Worm (Caenorhabditis elegans) whole organism, young adult: Measurements from ENCODE around the gene snr-5.
A peak's percentile ranks its signal among the peaks of the same experiment; 100 is the strongest.

Source experiments
- B0019.2 ChIP-seq: fragments of 200-800 bp; sonication (Bioruptor generic); conservative IDR thresholded peaks from 2 replicates; pipeline ENCODE4 v1.3.6; 2022; ENCODE audit warnings: missing genetic modification reagents, missing genetic modification characterization, missing compliant biosample characterization
- C06A6.2 ChIP-seq: fragments of 200-800 bp; sonication (Bioruptor generic); conservative IDR thresholded peaks from 2 replicates; pipeline ENCODE4 v1.3.6; 2022; ENCODE audit warnings: missing genetic modification characterization, missing compliant biosample characterization
- F33H1.4 ChIP-seq: fragments of 200-800 bp; sonication (Bioruptor generic); IDR thresholded peaks from 2 replicates; pipeline ENCODE4 v1.3.6; 2022; ENCODE audit warnings: missing genetic modification reagents, missing genetic modification characterization, missing compliant biosample characterization
- F37B4.10 ChIP-seq: fragments of 200-800 bp; sonication (Bioruptor generic); IDR thresholded peaks from 2 replicates; pipeline ENCODE4 v1.3.6; 2022; ENCODE audit warnings: missing genetic modification characterization, missing compliant biosample characterization
- F49E8.2 ChIP-seq: sonication (generic microtip); optimal IDR thresholded peaks from 3 replicates; lab custom pipeline; 2017; ENCODE audit warnings: missing genetic modification characterization, mild to moderate bottlenecking, missing compliant biosample characterization, antibody characterized with exemption, moderate library complexity; ENCODE audit not compliant: insufficient read depth
- F57A8.1 ChIP-seq: fragments of 200-800 bp; sonication (Bioruptor generic); optimal IDR thresholded peaks from 2 replicates; lab custom pipeline; 2018; ENCODE audit warnings: mild to moderate bottlenecking, missing genetic modification characterization, moderate library complexity, missing compliant biosample characterization
- K11D2.4 ChIP-seq: fragments of 200-800 bp; sonication (Bioruptor generic); IDR thresholded peaks from 2 replicates; pipeline ENCODE4 v1.3.6; 2022; ENCODE audit warnings: missing genetic modification reagents, missing genetic modification characterization, missing compliant biosample characterization
- Y53F4B.3 ChIP-seq: fragments of 200-800 bp; sonication (Bioruptor generic); IDR thresholded peaks from 2 replicates; pipeline ENCODE4 v1.3.6; 2022; ENCODE audit warnings: missing genetic modification reagents, missing genetic modification characterization, missing compliant biosample characterization
- Y56A3A.18 ChIP-seq: fragments of 200-800 bp; sonication (Bioruptor generic); IDR thresholded peaks from 2 replicates; pipeline ENCODE4 v1.3.6; 2022; ENCODE audit warnings: missing genetic modification reagents, missing genetic modification characterization, missing compliant biosample characterization
- Y79H2A.3 ChIP-seq: fragments of 200-800 bp; sonication (Bioruptor generic); conservative IDR thresholded peaks from 2 replicates; pipeline ENCODE4 v1.3.6; 2022; ENCODE audit warnings: missing genetic modification reagents, missing genetic modification characterization, missing compliant biosample characterization
- Y95B8A.8 ChIP-seq: fragments of 200-800 bp; sonication (Bioruptor generic); IDR thresholded peaks from 2 replicates; pipeline ENCODE4 v1.3.6; 2022; ENCODE audit warnings: missing genetic modification reagents, missing genetic modification characterization, missing compliant biosample characterization
- ZK185.1 ChIP-seq: sonication (generic microtip); optimal IDR thresholded peaks from 2 replicates; lab custom pipeline; 2016; ENCODE audit warnings: mild to moderate bottlenecking, missing genetic modification characterization, missing compliant biosample characterization; ENCODE audit not compliant: poor library complexity, severe bottlenecking
- aptf-3 ChIP-seq: fragments of 200-800 bp; sonication (Bioruptor generic); IDR thresholded peaks from 2 replicates; pipeline ENCODE4 v1.3.6; 2022; ENCODE audit warnings: missing genetic modification characterization, missing compliant biosample characterization
- athp-1 ChIP-seq: sonication (generic microtip); optimal IDR thresholded peaks from 2 replicates; lab custom pipeline; 2017; ENCODE audit warnings: mild to moderate bottlenecking, missing genetic modification characterization, missing compliant biosample characterization
- attf-3 ChIP-seq: fragments of 200-800 bp; sonication (Bioruptor generic); conservative IDR thresholded peaks from 2 replicates; pipeline ENCODE4 v1.3.6; 2022; ENCODE audit warnings: missing genetic modification reagents, missing genetic modification characterization, missing compliant biosample characterization
- attf-5 ChIP-seq: fragments of 200-800 bp; sonication (Bioruptor generic); optimal IDR thresholded peaks from 2 replicates; lab custom pipeline; 2018; ENCODE audit warnings: mild to moderate bottlenecking, missing genetic modification characterization, missing compliant biosample characterization
- cebp-1 ChIP-seq, 2 experiments: fragments of 200-800 bp in 1 of 2; sonication (Bioruptor generic) in 1 of 2; sonication (generic microtip) in 1 of 2; IDR thresholded peaks in 1 of 2; optimal IDR thresholded peaks in 1 of 2; 2 replicates each; pipeline versions ENCODE4 v1.3.6 to Lab custom; 2017 to 2022; ENCODE audit warnings: missing compliant biosample characterization in 2 of 2, missing genetic modification characterization in 2 of 2, mild to moderate bottlenecking in 1 of 2, missing genetic modification reagents in 1 of 2, moderate library complexity in 1 of 2
- ceh-100 ChIP-seq: fragments of 200-800 bp; sonication (Bioruptor generic); IDR thresholded peaks from 2 replicates; pipeline ENCODE4 v1.3.6; 2022; ENCODE audit warnings: missing genetic modification reagents, missing genetic modification characterization, missing compliant biosample characterization
- ceh-58 ChIP-seq: fragments of 200-800 bp; sonication (Bioruptor generic); IDR thresholded peaks from 2 replicates; pipeline ENCODE4 v1.3.6; 2022; ENCODE audit warnings: missing genetic modification characterization, missing compliant biosample characterization
- ceh-91 ChIP-seq: fragments of 200-800 bp; sonication (Bioruptor generic); IDR thresholded peaks from 2 replicates; pipeline ENCODE4 v1.3.6; 2022; ENCODE audit warnings: missing genetic modification reagents, missing genetic modification characterization, missing compliant biosample characterization
- chd-7 ChIP-seq: sonication (generic microtip); optimal IDR thresholded peaks from 2 replicates; lab custom pipeline; 2016; ENCODE audit warnings: mild to moderate bottlenecking, missing genetic modification characterization, moderate library complexity, missing compliant biosample characterization
- dpl-1 ChIP-seq: fragments of 150-350 bp; optimal IDR thresholded peaks from 2 replicates; lab custom pipeline; 2014; ENCODE audit warnings: missing biosample characterization, missing genetic modification reagents, missing genetic modification characterization
- efl-1 ChIP-seq: fragments of 150-350 bp; optimal IDR thresholded peaks from 2 replicates; lab custom pipeline; 2014; ENCODE audit warnings: missing biosample characterization, missing genetic modification reagents, missing genetic modification characterization
- gei-17 ChIP-seq: fragments of 200-800 bp; sonication (Bioruptor generic); optimal IDR thresholded peaks from 2 replicates; lab custom pipeline; 2018; ENCODE audit warnings: mild to moderate bottlenecking, missing genetic modification characterization, missing compliant biosample characterization
- him-1 ChIP-seq: sonication (generic microtip); optimal IDR thresholded peaks from 2 replicates; lab custom pipeline; 2016; ENCODE audit warnings: missing genotype, missing genetic modification reagents, missing genetic modification characterization, missing compliant biosample characterization
- hmg-1.2 ChIP-seq: fragments of 200-800 bp; sonication (Bioruptor generic); IDR thresholded peaks from 2 replicates; pipeline ENCODE4 v1.3.6; 2022; ENCODE audit warnings: missing genetic modification reagents, missing genetic modification characterization, missing compliant biosample characterization
- hmg-20 ChIP-seq: fragments of 200-800 bp; sonication (Bioruptor generic); IDR thresholded peaks from 2 replicates; pipeline ENCODE4 v1.3.6; 2022; ENCODE audit warnings: missing genetic modification reagents, missing genetic modification characterization, missing compliant biosample characterization
- hrde-1 ChIP-seq: sonication (generic microtip); optimal IDR thresholded peaks from 2 replicates; lab custom pipeline; 2016; ENCODE audit warnings: missing genetic modification characterization, mild to moderate bottlenecking, missing compliant biosample characterization, moderate library complexity, missing genotype, missing genetic modification reagents, borderline replicate concordance
- hsf-1 ChIP-seq: fragments of 200-800 bp; sonication (Bioruptor generic); IDR thresholded peaks from 2 replicates; pipeline ENCODE4 v1.3.6; 2022; ENCODE audit warnings: missing genetic modification reagents, missing genetic modification characterization, missing compliant biosample characterization
- lag-1 ChIP-seq: fragments of 200-800 bp; sonication (Bioruptor generic); IDR thresholded peaks from 2 replicates; pipeline ENCODE4 v1.3.6; 2022; ENCODE audit warnings: missing genetic modification reagents, missing genetic modification characterization, missing compliant biosample characterization
- let-607 ChIP-seq, 2 experiments: fragments of 200-800 bp in 1 of 2; sonication (Bioruptor generic) in 1 of 2; sonication (generic microtip) in 1 of 2; optimal IDR thresholded peaks; 2 replicates each; lab custom pipeline; 2016 to 2018; ENCODE audit warnings: mild to moderate bottlenecking in 2 of 2, missing compliant biosample characterization in 2 of 2, missing genetic modification characterization in 2 of 2, moderate library complexity in 2 of 2, missing genotype in 1 of 2
- lin-35 ChIP-seq, 3 experiments: fragments of 150-350 bp in 2 of 3; sonication (generic microtip) in 1 of 3; optimal IDR thresholded peaks; 2 replicates each; lab custom pipeline; 2014 to 2018; ENCODE audit warnings: missing biosample characterization in 3 of 3, missing genetic modification characterization in 3 of 3, missing genetic modification reagents in 3 of 3
- lin-54 ChIP-seq: fragments of 200-800 bp; sonication (Bioruptor generic); optimal IDR thresholded peaks from 2 replicates; lab custom pipeline; 2018; ENCODE audit warnings: mild to moderate bottlenecking, missing genetic modification characterization, missing compliant biosample characterization
- lsy-27 ChIP-seq: sonication (generic microtip); optimal IDR thresholded peaks from 2 replicates; lab custom pipeline; 2017; ENCODE audit warnings: missing genetic modification characterization, mild to moderate bottlenecking, missing compliant biosample characterization, antibody characterized with exemption, missing genotype, borderline replicate concordance; ENCODE audit not compliant: insufficient read depth
- mcd-1 ChIP-seq: fragments of 200-800 bp; sonication (Bioruptor generic); IDR thresholded peaks from 2 replicates; pipeline ENCODE4 v1.3.6; 2022; ENCODE audit warnings: missing genetic modification reagents, missing genetic modification characterization, missing compliant biosample characterization
- nfya-1 ChIP-seq: sonication (generic microtip); optimal IDR thresholded peaks from 2 replicates; lab custom pipeline; 2017; ENCODE audit warnings: antibody characterized with exemption, missing compliant biosample characterization, missing genetic modification characterization, borderline replicate concordance; ENCODE audit not compliant: insufficient read depth
- nhr-27 ChIP-seq: fragments of 200-800 bp; sonication (Bioruptor generic); optimal IDR thresholded peaks from 2 replicates; lab custom pipeline; 2018; ENCODE audit warnings: mild to moderate bottlenecking, missing genetic modification characterization, moderate library complexity, missing compliant biosample characterization
- nhr-90 ChIP-seq: sonication (generic microtip); optimal IDR thresholded peaks from 2 replicates; lab custom pipeline; 2016; ENCODE audit warnings: missing genotype, mild to moderate bottlenecking, missing genetic modification characterization, missing compliant biosample characterization
- pbrm-1 ChIP-seq: fragments of 200-800 bp; sonication (Bioruptor generic); IDR thresholded peaks from 2 replicates; pipeline ENCODE4 v1.3.6; 2022; ENCODE audit warnings: missing genetic modification reagents, missing genetic modification characterization, missing compliant biosample characterization
- rec-8 ChIP-seq, 2 experiments: sonication (generic microtip); optimal IDR thresholded peaks; 2 replicates each; lab custom pipeline; 2016; ENCODE audit warnings: mild to moderate bottlenecking in 2 of 2, missing genetic modification characterization in 2 of 2, missing genetic modification reagents in 2 of 2, missing genotype in 2 of 2, missing biosample characterization in 1 of 2, missing compliant biosample characterization in 1 of 2, moderate library complexity in 1 of 2
- sea-2 ChIP-seq: fragments of 200-800 bp; sonication (Bioruptor generic); IDR thresholded peaks from 2 replicates; pipeline ENCODE4 v1.3.6; 2022; ENCODE audit warnings: missing genetic modification characterization, missing compliant biosample characterization
- snpc-1.1 ChIP-seq: sonication (generic microtip); optimal IDR thresholded peaks from 2 replicates; lab custom pipeline; 2017; ENCODE audit warnings: missing genetic modification characterization, mild to moderate bottlenecking, missing compliant biosample characterization, antibody characterized with exemption, moderate library complexity, missing genotype, missing genetic modification reagents; ENCODE audit not compliant: insufficient read depth
- unc-62 ChIP-seq: fragments of 150-350 bp; optimal IDR thresholded peaks from 2 replicates; lab custom pipeline; 2014; ENCODE audit warnings: missing biosample characterization, missing genetic modification reagents, missing genetic modification characterization
- ztf-25 ChIP-seq: fragments of 200-800 bp; sonication (Bioruptor generic); IDR thresholded peaks from 2 replicates; pipeline ENCODE4 v1.3.6; 2022; ENCODE audit warnings: missing genetic modification reagents, missing genetic modification characterization, missing compliant biosample characterization

snr-5 gene

DNA sequence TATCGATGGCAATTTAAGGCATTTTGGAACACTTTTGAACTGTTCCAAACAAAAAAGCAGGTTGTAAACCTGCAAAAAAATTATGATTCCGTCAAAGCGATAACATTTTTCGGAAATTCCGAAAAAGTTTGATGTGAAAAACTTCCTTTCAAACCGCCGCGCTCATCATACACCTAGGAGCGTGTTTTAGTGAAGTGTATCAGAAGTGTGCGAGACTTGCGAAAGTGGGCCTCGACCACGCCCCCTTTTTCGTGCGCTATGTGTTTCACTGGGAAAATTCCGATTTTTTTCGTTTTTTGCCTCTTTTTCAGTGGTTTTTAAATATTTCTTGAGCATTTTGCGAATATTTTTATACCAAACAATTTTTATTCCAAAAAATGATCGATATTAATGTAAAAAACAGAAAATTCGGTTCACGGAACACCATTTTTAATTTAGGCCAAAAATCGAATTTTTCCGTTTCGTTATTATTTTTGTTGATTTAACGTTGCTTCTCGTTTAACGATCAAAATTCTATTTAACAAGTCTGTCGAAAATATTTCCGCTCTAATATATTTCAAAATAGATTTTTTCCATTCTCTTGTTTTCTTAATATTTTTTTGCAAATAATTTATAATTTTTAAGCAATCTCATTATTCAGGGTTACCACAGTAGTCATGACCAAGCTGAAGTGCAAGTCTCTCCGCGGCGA is 7.2 kb upstream of the snr-5 start, which contains the start of gene rpl-35 (continued):
- peak; percentile 97 for TF ChIP-seq Y79H2A.3
- peak; percentile 93 for TF ChIP-seq sea-2 (GFP tag; lab: Robert Waterston, UW)
- peak; percentile 92 for TF ChIP-seq attf-3 (GFP tag; lab: Robert Waterston, UW)
- peak; percentile 99 for TF ChIP-seq ZK185.1 (tag; lab: Kevin White, UChicago)
- peak; percentile 100 for TF ChIP-seq lin-54 (GFP tag; lab: Kevin White, UChicago)
- TF ChIP-seq nhr-90 (tag; lab: Kevin White, UChicago), result peak; percentile 93
- peak; percentile 90 to 98 for TF ChIP-seq rec-8 (tag; optimal IDR thresholded peaks at IDR 0.05; lab: Kevin White, UChicago)
- peak; percentile 100 for TF ChIP-seq dpl-1 (GFP tag; lab: Kevin White, UChicago)
- TF ChIP-seq aptf-3 (GFP tag; lab: Robert Waterston, UW), result peak; percentile 96; the same call in 1 of the 2 replicates
- peak; percentile 86 for TF ChIP-seq lsy-27 (tag; lab: Kevin White, UChicago)
- peak; percentile 100 for TF ChIP-seq athp-1
- TF ChIP-seq efl-1 (GFP tag; lab: Kevin White, UChicago), result peak; percentile 99
- peak; percentile 96 for TF ChIP-seq hmg-20 (GFP tag; lab: Robert Waterston, UW)
- TF ChIP-seq F49E8.2 (tag; lab: Kevin White, UChicago), result peak; percentile 99
- peak; percentile 97 to 100 (median 99) for TF ChIP-seq lin-35 (GFP tag; optimal IDR thresholded peaks at IDR 0.05; lab: Kevin White, UChicago)
- peak; percentile 94 for TF ChIP-seq Y53F4B.3 (GFP tag; lab: Robert Waterston, UW)
- peak; percentile 99 for TF ChIP-seq K11D2.4 (GFP tag; lab: Robert Waterston, UW)
- peak; percentile 85 for TF ChIP-seq snpc-1.1 (tag; lab: Kevin White, UChicago)
- peak; percentile 100 for TF ChIP-seq Y95B8A.8 (GFP tag; lab: Robert Waterston, UW)
- TF ChIP-seq unc-62, result peak; percentile 41
- peak; percentile 93 for TF ChIP-seq gei-17 (GFP tag; lab: Kevin White, UChicago)
- peak; percentile 96 for TF ChIP-seq F37B4.10 (GFP tag; lab: Robert Waterston, UW)
- TF ChIP-seq him-1 (tag; lab: Kevin White, UChicago), result peak; percentile 99
- peak; percentile 93 for TF ChIP-seq hsf-1 (GFP tag; lab: Robert Waterston, UW)
- no peak for TF ChIP-seq nfya-1 (tag; lab: Kevin White, UChicago)
- peak; percentile 96 for TF ChIP-seq F33H1.4 (GFP tag; lab: Robert Waterston, UW)
- peak; percentile 94 for TF ChIP-seq hmg-1.2 (GFP tag; lab: Robert Waterston, UW)
- TF ChIP-seq ceh-58 (GFP tag; lab: Robert Waterston, UW), result peak; percentile 72; the same call in 1 of the 2 replicates
- peak; percentile 97 for TF ChIP-seq cebp-1 (GFP tag; IDR thresholded peaks at IDR 0.05; lab: Robert Waterston, UW)
- peak; percentile 99 for TF ChIP-seq cebp-1 (tag; optimal IDR thresholded peaks at IDR 0.05; lab: Kevin White, UChicago)
- TF ChIP-seq ceh-100 (GFP tag; lab: Robert Waterston, UW), result peak; percentile 96
- TF ChIP-seq hrde-1, result peak; percentile 95
- peak; percentile 99 for TF ChIP-seq B0019.2
- peak; percentile 77 for TF ChIP-seq nhr-27 (tag; lab: Kevin White, UChicago)
- TF ChIP-seq pbrm-1 (GFP tag; lab: Robert Waterston, UW), result peak; percentile 100
- TF ChIP-seq ceh-91, result peak; percentile 99
- peak; percentile 94 to 97 for TF ChIP-seq let-607 (tag; optimal IDR thresholded peaks at IDR 0.05; lab: Kevin White, UChicago)
- TF ChIP-seq Y56A3A.18 (GFP tag; lab: Robert Waterston, UW), result peak; percentile 99; the same call in 1 of the 2 replicates
- TF ChIP-seq mcd-1 (GFP tag; lab: Robert Waterston, UW), result peak; percentile 99
- 0 out of 2 replicates have a peak, but pooled peaks have one; percentile 86 for TF ChIP-seq lag-1 (GFP tag; lab: Robert Waterston, UW)
- peak; percentile 99 for TF ChIP-seq C06A6.2 (GFP tag; lab: Robert Waterston, UW)
- peak; percentile 100 for TF ChIP-seq attf-5
- peak; percentile 99 for TF ChIP-seq chd-7 (tag; lab: Kevin White, UChicago)
- peak; percentile 91 for TF ChIP-seq F57A8.1 (GFP tag; lab: Kevin White, UChicago)
- peak; percentile 97 for TF ChIP-seq ztf-25 (GFP tag; lab: Robert Waterston, UW)
